Worm (Caenorhabditis elegans) whole organism, L2 larva: ENCODE results near the gene F07B10.4.

Experiments
- C34F6.9 ChIP-seq: fragments of 150-350 bp; optimal IDR thresholded peaks from 2 replicates; lab custom pipeline; 2014; ENCODE audit warnings: missing biosample characterization, missing genetic modification characterization
- F13H6.1 ChIP-seq: sonication (generic microtip); optimal IDR thresholded peaks from 2 replicates; lab custom pipeline; 2016; ENCODE audit warnings: missing genetic modification characterization, missing compliant biosample characterization
- Y55F3AM.14 ChIP-seq: fragments of 200-800 bp; sonication (Bioruptor generic); optimal IDR thresholded peaks from 2 replicates; lab custom pipeline; 2018; ENCODE audit warnings: mild to moderate bottlenecking, missing genetic modification characterization, missing compliant biosample characterization
- alr-1 ChIP-seq: fragments of 150-350 bp; optimal IDR thresholded peaks from 2 replicates; lab custom pipeline; 2014; ENCODE audit warnings: missing biosample characterization, missing genetic modification characterization
- blmp-1 ChIP-seq: sonication (generic microtip); optimal IDR thresholded peaks from 2 replicates; lab custom pipeline; 2017; ENCODE audit warnings: missing genetic modification characterization, mild to moderate bottlenecking, missing compliant biosample characterization, antibody characterized with exemption, moderate library complexity; ENCODE audit not compliant: insufficient read depth
- ceh-82 ChIP-seq: fragments of 150-350 bp; optimal IDR thresholded peaks from 2 replicates; lab custom pipeline; 2014; ENCODE audit warnings: missing biosample characterization, missing genetic modification characterization
- crh-2 ChIP-seq: sonication (generic microtip); optimal IDR thresholded peaks from 2 replicates; lab custom pipeline; 2017; ENCODE audit warnings: missing biosample characterization, missing genetic modification characterization
- dmd-4 ChIP-seq: sonication (generic microtip); optimal IDR thresholded peaks from 2 replicates; lab custom pipeline; 2017; ENCODE audit warnings: missing biosample characterization, missing genetic modification characterization
- egl-27 ChIP-seq: sonication (generic microtip); optimal IDR thresholded peaks from 3 replicates; lab custom pipeline; 2017; ENCODE audit warnings: missing biosample characterization, missing genetic modification reagents, missing genetic modification characterization
- elt-1 ChIP-seq: fragments of 150-350 bp; optimal IDR thresholded peaks from 2 replicates; lab custom pipeline; 2014; ENCODE audit warnings: missing biosample characterization, missing genetic modification characterization
- fos-1 ChIP-seq: fragments of 150-350 bp; optimal IDR thresholded peaks from 2 replicates; lab custom pipeline; 2014; ENCODE audit warnings: missing biosample characterization, missing genetic modification characterization
- gmeb-1 ChIP-seq: fragments of 150-350 bp; optimal IDR thresholded peaks from 2 replicates; lab custom pipeline; 2014; ENCODE audit warnings: missing biosample characterization, missing genetic modification characterization
- lsy-2 ChIP-seq, 2 experiments: fragments of 150-350 bp in 1 of 2; sonication (generic microtip) in 1 of 2; optimal IDR thresholded peaks; 2 replicates each; lab custom pipeline; 2014 to 2017; ENCODE audit warnings: missing biosample characterization in 2 of 2, missing genetic modification characterization in 2 of 2
- mab-5 ChIP-seq: fragments of 150-350 bp; optimal IDR thresholded peaks from 2 replicates; lab custom pipeline; 2014; ENCODE audit warnings: missing biosample characterization, missing genetic modification characterization
- mdl-1 ChIP-seq, 2 experiments: fragments of 150-350 bp in 1 of 2; sonication (generic microtip) in 1 of 2; optimal IDR thresholded peaks; 2 replicates each; lab custom pipeline; 2017; ENCODE audit warnings: missing biosample characterization in 2 of 2, missing genetic modification characterization in 2 of 2
- nhr-10 ChIP-seq: sonication (generic microtip); optimal IDR thresholded peaks from 2 replicates; lab custom pipeline; 2017; ENCODE audit warnings: missing biosample characterization, missing genetic modification characterization
- nhr-11 ChIP-seq: fragments of 150-350 bp; optimal IDR thresholded peaks from 2 replicates; lab custom pipeline; 2014; ENCODE audit warnings: missing biosample characterization, missing genetic modification characterization
- nhr-129 ChIP-seq: fragments of 150-350 bp; optimal IDR thresholded peaks from 2 replicates; lab custom pipeline; 2014; ENCODE audit warnings: missing biosample characterization, missing genetic modification characterization
- nhr-21 ChIP-seq: fragments of 150-350 bp; optimal IDR thresholded peaks from 2 replicates; lab custom pipeline; 2014; ENCODE audit warnings: missing biosample characterization, missing genetic modification characterization
- nhr-23 ChIP-seq: fragments of 150-350 bp; optimal IDR thresholded peaks from 2 replicates; lab custom pipeline; 2014; ENCODE audit warnings: missing biosample characterization, missing genetic modification reagents, missing genetic modification characterization
- nhr-237 ChIP-seq: fragments of 150-350 bp; optimal IDR thresholded peaks from 2 replicates; lab custom pipeline; 2014; ENCODE audit warnings: missing biosample characterization, missing genetic modification characterization
- nhr-25 ChIP-seq: fragments of 150-350 bp; sonication (generic microtip); optimal IDR thresholded peaks from 3 replicates; lab custom pipeline; 2014; ENCODE audit warnings: missing biosample characterization, missing genetic modification characterization
- nhr-6 ChIP-seq: fragments of 150-350 bp; optimal IDR thresholded peaks from 2 replicates; lab custom pipeline; 2014; ENCODE audit warnings: missing biosample characterization, missing genetic modification characterization
- nhr-77 ChIP-seq: fragments of 150-350 bp; optimal IDR thresholded peaks from 2 replicates; lab custom pipeline; 2014; ENCODE audit warnings: missing biosample characterization, missing genetic modification characterization
- peb-1 ChIP-seq: fragments of 150-350 bp; optimal IDR thresholded peaks from 2 replicates; lab custom pipeline; 2014; ENCODE audit warnings: missing biosample characterization, missing genetic modification characterization
- skn-1 ChIP-seq: sonication (generic microtip); optimal IDR thresholded peaks from 2 replicates; lab custom pipeline; 2017; ENCODE audit warnings: missing biosample characterization, missing genetic modification characterization
- sma-3 ChIP-seq: sonication (generic microtip); optimal IDR thresholded peaks from 2 replicates; lab custom pipeline; 2016; ENCODE audit warnings: missing genetic modification reagents, missing genetic modification characterization, missing compliant biosample characterization
- sma-9 ChIP-seq, 2 experiments: fragments of 150-350 bp in 1 of 2; sonication (generic microtip) in 1 of 2; optimal IDR thresholded peaks; 2 replicates each; lab custom pipeline; 2014 to 2016; ENCODE audit warnings: missing genetic modification characterization in 2 of 2, mild to moderate bottlenecking in 1 of 2, missing biosample characterization in 1 of 2, missing compliant biosample characterization in 1 of 2, missing genetic modification reagents in 1 of 2, moderate library complexity in 1 of 2
- unc-39 ChIP-seq: fragments of 150-350 bp; optimal IDR thresholded peaks from 2 replicates; lab custom pipeline; 2014; ENCODE audit warnings: missing biosample characterization, missing genetic modification characterization
- unc-55 ChIP-seq: fragments of 150-350 bp; sonication (generic microtip); optimal IDR thresholded peaks from 3 replicates; lab custom pipeline; 2014; ENCODE audit warnings: missing biosample characterization, missing genetic modification reagents, missing genetic modification characterization
- zag-1 ChIP-seq: fragments of 150-350 bp; optimal IDR thresholded peaks from 2 replicates; lab custom pipeline; 2014; ENCODE audit warnings: missing biosample characterization, missing genetic modification characterization
- ztf-1 ChIP-seq: fragments of 200-800 bp; sonication (Bioruptor generic); conservative IDR thresholded peaks from 2 replicates; pipeline ENCODE4 v1.3.6; 2022; ENCODE audit warnings: missing genetic modification characterization, missing compliant biosample characterization

F07B10.4 gene

DNA sequence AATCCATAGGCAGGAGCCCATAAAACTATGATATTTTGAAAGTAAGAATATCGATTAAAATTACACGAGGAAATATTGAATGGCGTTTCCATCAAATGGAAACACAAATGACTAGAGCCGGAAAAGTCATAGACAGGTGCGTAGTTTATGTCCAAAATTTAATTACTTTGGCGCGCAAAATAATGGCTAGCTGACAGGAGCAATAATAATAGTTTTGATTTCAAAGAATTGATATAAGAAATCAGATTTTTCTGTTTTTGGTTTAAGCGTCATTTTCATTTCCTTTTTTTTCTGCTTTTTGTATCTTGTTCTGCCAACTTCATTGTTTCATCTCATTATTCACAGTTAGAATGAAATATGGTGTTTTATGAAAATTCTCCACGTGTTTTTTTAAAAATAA, at the start of gene F07B10.4:
Gene F07B10.4 (minus strand): TSS at position 101 of the 400 bp plus-strand sequence.
- no peak for TF ChIP-seq nhr-21
- no peak for TF ChIP-seq ztf-1 (GFP tag; lab: Robert Waterston, UW)
- no peak for TF ChIP-seq dmd-4 (tag; lab: Kevin White, UChicago)
- TF ChIP-seq, all 48 proteins: peak for 0

DNA sequence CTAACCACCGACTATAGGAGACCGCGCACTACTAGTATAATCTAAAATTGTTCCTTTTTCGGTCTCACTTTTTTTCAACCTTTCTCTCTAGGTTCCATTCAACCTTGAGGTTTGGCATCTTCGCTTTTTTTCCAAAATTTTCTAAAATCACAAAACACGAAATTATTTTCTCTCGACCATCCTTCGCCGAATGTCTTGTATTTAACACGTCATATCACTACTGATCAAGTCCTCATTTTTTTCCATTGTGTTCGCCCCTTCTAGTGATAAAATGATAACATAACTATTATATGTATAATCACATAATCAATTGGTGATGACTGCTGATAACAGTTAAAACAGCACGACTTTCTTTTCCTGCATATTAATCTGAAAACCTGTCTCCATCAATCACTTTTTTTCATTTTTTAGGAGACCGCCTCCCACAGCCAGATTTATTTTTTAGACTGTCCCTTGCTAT, 48.1 kb upstream of the F07B10.4 start, which contains the start of gene T03F7.7:
Gene T03F7.7 (plus strand): TSS at position 410 of the 460 bp plus-strand sequence.
- peak; percentile 55 for TF ChIP-seq nhr-25
- no peak for TF ChIP-seq nhr-77 (tag; lab: Kevin White, UChicago)
- TF ChIP-seq sma-3 (GFP tag; lab: Kevin White, UChicago): peak; percentile 61
- TF ChIP-seq fos-1 (tag; lab: Kevin White, UChicago): peak; percentile 97
- peak; percentile 32 for TF ChIP-seq sma-9 (GFP tag; optimal IDR thresholded peaks at IDR 0.05; lab: Kevin White, UChicago)
- TF ChIP-seq sma-9 (tag; optimal IDR thresholded peaks at IDR 0.05; lab: Kevin White, UChicago): no peak
- peak; percentile 55 for TF ChIP-seq blmp-1 (tag; lab: Kevin White, UChicago)
- TF ChIP-seq crh-2: peak; percentile 36
- TF ChIP-seq alr-1: no peak
- no peak for TF ChIP-seq Y55F3AM.14 (GFP tag; lab: Kevin White, UChicago)

DNA sequence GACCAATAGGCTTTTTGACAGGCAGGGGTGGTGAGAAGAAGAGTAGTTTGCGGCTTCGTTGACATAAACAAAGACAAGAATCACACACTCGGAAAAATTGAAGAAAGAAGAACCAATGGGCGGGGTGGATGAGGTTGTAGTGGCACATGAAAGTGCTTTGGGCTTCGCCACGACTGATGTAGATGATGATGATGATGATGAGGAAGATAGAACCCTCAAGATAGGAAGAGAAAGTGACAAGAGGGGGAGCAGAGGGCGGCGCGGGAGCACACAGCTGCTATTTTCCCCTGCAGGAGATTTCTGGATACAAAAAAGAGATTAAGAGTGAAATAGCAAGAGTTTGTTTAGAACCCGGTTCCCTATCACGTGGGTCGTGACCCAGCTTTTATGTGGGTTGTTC, 46.0 kb upstream of the F07B10.4 start:
- TF ChIP-seq C34F6.9 (tag; lab: Kevin White, UChicago): peak; percentile 18
- no peak for TF ChIP-seq fos-1 (tag; lab: Kevin White, UChicago)
- peak; percentile 12 for TF ChIP-seq zag-1
- TF ChIP-seq nhr-129 (tag; lab: Kevin White, UChicago): peak; percentile 56
- peak; percentile 76 for TF ChIP-seq sma-9 (GFP tag; optimal IDR thresholded peaks at IDR 0.05; lab: Kevin White, UChicago)
- TF ChIP-seq sma-9 (tag; optimal IDR thresholded peaks at IDR 0.05; lab: Kevin White, UChicago): no peak
- TF ChIP-seq mdl-1 (tag; optimal IDR thresholded peaks at IDR 0.05; lab: Kevin White, UChicago): no peak
- peak; percentile 80 for TF ChIP-seq F13H6.1 (tag; lab: Kevin White, UChicago)
- TF ChIP-seq lsy-2 (tag; optimal IDR thresholded peaks at IDR 0.05; lab: Kevin White, UChicago): peak in 1 of 2 experiments; percentile 22

DNA sequence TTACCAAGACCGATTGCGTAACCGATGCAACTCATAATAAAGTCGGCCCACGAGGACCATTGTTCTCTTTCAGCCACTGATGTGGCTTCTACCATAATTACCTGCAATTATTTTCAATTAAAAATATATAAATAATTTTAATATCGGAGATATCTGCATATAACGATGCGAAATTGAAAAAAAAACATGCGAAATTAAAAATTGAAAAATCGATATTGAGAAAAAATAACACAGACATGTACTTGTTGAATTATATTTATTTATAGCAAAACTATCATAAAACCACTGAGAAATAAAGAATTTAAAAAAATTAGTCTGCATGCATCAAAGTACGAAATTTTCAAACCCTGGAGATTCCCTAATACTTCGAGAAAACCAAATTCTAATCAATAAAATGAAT, 45.4 kb upstream of the F07B10.4 start, which contains the start of gene snf-11:
Gene snf-11 (minus strand): TSS at position 101 of the 400 bp plus-strand sequence.
- TF ChIP-seq unc-55 (GFP tag; lab: Kevin White, UChicago): no peak
- no peak for TF ChIP-seq blmp-1 (tag; lab: Kevin White, UChicago)
- no peak for TF ChIP-seq zag-1
- TF ChIP-seq unc-39 (tag; lab: Kevin White, UChicago): no peak
- no peak for TF ChIP-seq nhr-23
- no peak for TF ChIP-seq dmd-4 (tag; lab: Kevin White, UChicago)
- TF ChIP-seq C34F6.9 (tag; lab: Kevin White, UChicago): no peak
- no peak for TF ChIP-seq mab-5 (tag; lab: Kevin White, UChicago)
- TF ChIP-seq fos-1 (tag; lab: Kevin White, UChicago): no peak
- TF ChIP-seq, all 48 proteins: peak for 0

DNA sequence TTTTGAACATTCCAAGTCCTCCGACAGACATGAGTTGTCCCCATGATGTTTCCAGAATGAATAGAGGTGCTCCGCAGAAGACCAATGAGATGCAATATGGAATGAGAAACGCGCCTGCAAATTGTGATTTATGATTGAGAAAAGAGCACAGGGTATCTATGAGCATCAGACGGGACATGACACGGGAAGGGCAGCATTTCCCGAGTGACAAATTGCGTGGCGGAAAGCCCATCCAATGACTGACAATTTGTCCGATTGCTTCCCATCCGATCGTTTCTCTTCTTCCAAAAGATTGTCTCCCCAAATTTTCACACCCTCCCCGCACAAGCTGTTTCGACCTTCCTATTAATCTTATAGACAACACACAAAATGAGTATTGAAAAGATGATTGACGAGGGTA, 44.9 kb upstream of the F07B10.4 start:
- no peak for TF ChIP-seq unc-55 (GFP tag; lab: Kevin White, UChicago)
- no peak for TF ChIP-seq egl-27 (tag; lab: Kevin White, UChicago)
- peak; percentile 1 for TF ChIP-seq C34F6.9 (tag; lab: Kevin White, UChicago)
- TF ChIP-seq F13H6.1 (tag; lab: Kevin White, UChicago): peak; percentile 55
- no peak for TF ChIP-seq Y55F3AM.14 (GFP tag; lab: Kevin White, UChicago)
- no peak for TF ChIP-seq skn-1 (tag; lab: Kevin White, UChicago)
- TF ChIP-seq mab-5 (tag; lab: Kevin White, UChicago): peak; percentile 65
- TF ChIP-seq nhr-6 (tag; lab: Kevin White, UChicago): no peak
- TF ChIP-seq sma-3 (GFP tag; lab: Kevin White, UChicago): no peak
- TF ChIP-seq alr-1: no peak
- peak; percentile 48 for TF ChIP-seq sma-9 (GFP tag; optimal IDR thresholded peaks at IDR 0.05; lab: Kevin White, UChicago)
- TF ChIP-seq sma-9 (tag; optimal IDR thresholded peaks at IDR 0.05; lab: Kevin White, UChicago): no peak
- TF ChIP-seq nhr-11: no peak
- TF ChIP-seq elt-1 (tag; lab: Kevin White, UChicago): no peak
- no peak for TF ChIP-seq nhr-77 (tag; lab: Kevin White, UChicago)
- TF ChIP-seq peb-1: no peak
- no peak for TF ChIP-seq nhr-10 (tag; lab: Kevin White, UChicago)
- no peak for TF ChIP-seq crh-2
- TF ChIP-seq nhr-237 (tag; lab: Kevin White, UChicago): no peak
- no peak for TF ChIP-seq nhr-25
- no peak for TF ChIP-seq gmeb-1
- TF ChIP-seq lsy-2 (tag; optimal IDR thresholded peaks at IDR 0.05; lab: Kevin White, UChicago): no peak
- TF ChIP-seq fos-1 (tag; lab: Kevin White, UChicago): no peak
- TF ChIP-seq nhr-23: no peak
- TF ChIP-seq ceh-82 (tag; lab: Kevin White, UChicago): no peak
